Worm (Caenorhabditis elegans) whole organism, late embryonic: ENCODE results near the gene F58H1.8.
A peak's percentile ranks its signal among the peaks of the same experiment; 100 is the strongest.

Experiments
- K09A11.1 ChIP-seq: sonication (generic microtip); optimal IDR thresholded peaks from 2 replicates; lab custom pipeline; 2017; ENCODE audit warnings: antibody characterized with exemption, mild to moderate bottlenecking, missing genetic modification characterization, missing compliant biosample characterization; ENCODE audit not compliant: insufficient read depth
- Y22D7AL.16 ChIP-seq: sonication (generic microtip); optimal IDR thresholded peaks from 2 replicates; lab custom pipeline; 2016; ENCODE audit warnings: missing genetic modification characterization, missing compliant biosample characterization
- ama-1 ChIP-seq: fragments of 150-350 bp; optimal IDR thresholded peaks from 2 replicates; lab custom pipeline; 2014
- ceh-18 ChIP-seq: sonication (generic microtip); optimal IDR thresholded peaks from 2 replicates; lab custom pipeline; 2016; ENCODE audit warnings: missing genetic modification characterization, missing compliant biosample characterization
- ceh-24 ChIP-seq: sonication (generic microtip); optimal IDR thresholded peaks from 2 replicates; lab custom pipeline; 2016; ENCODE audit warnings: mild to moderate bottlenecking, missing genetic modification characterization, missing compliant biosample characterization
- ceh-30 ChIP-seq: fragments of 150-350 bp; optimal IDR thresholded peaks from 2 replicates; lab custom pipeline; 2014; ENCODE audit warnings: missing biosample characterization, missing genetic modification characterization
- ceh-31 ChIP-seq: sonication (generic microtip); optimal IDR thresholded peaks from 2 replicates; lab custom pipeline; 2016; ENCODE audit warnings: missing genetic modification characterization, missing compliant biosample characterization
- ceh-34 ChIP-seq: sonication (generic microtip); optimal IDR thresholded peaks from 2 replicates; lab custom pipeline; 2016; ENCODE audit warnings: mild to moderate bottlenecking, missing genetic modification characterization, missing compliant biosample characterization
- ceh-48 ChIP-seq: sonication (generic microtip); optimal IDR thresholded peaks from 2 replicates; lab custom pipeline; 2016; ENCODE audit warnings: missing genetic modification characterization, inconsistent platforms, missing compliant biosample characterization
- ceh-6 ChIP-seq: fragments of 200-800 bp; sonication (Bioruptor generic); optimal IDR thresholded peaks from 2 replicates; lab custom pipeline; 2018; ENCODE audit warnings: mild to moderate bottlenecking, missing genetic modification characterization, missing compliant biosample characterization
- ceh-9 ChIP-seq: sonication (generic microtip); optimal IDR thresholded peaks from 2 replicates; lab custom pipeline; 2016; ENCODE audit warnings: mild to moderate bottlenecking, missing genetic modification characterization, inconsistent platforms, missing compliant biosample characterization
- che-1 ChIP-seq: sonication (generic microtip); optimal IDR thresholded peaks from 2 replicates; lab custom pipeline; 2016; ENCODE audit warnings: mild to moderate bottlenecking, missing genetic modification characterization, missing compliant biosample characterization
- dmd-4 ChIP-seq: sonication (generic microtip); optimal IDR thresholded peaks from 2 replicates; lab custom pipeline; 2016; ENCODE audit warnings: borderline replicate concordance, missing genetic modification characterization, missing compliant biosample characterization
- elt-2 ChIP-seq: sonication (generic microtip); optimal IDR thresholded peaks from 2 replicates; lab custom pipeline; 2016; ENCODE audit warnings: missing genetic modification reagents, missing genetic modification characterization, missing compliant biosample characterization
- ets-4 ChIP-seq: sonication (generic microtip); optimal IDR thresholded peaks from 2 replicates; lab custom pipeline; 2016; ENCODE audit warnings: missing genetic modification characterization, missing compliant biosample characterization
- eyg-1 ChIP-seq: sonication (generic microtip); optimal IDR thresholded peaks from 2 replicates; lab custom pipeline; 2016; ENCODE audit warnings: missing genotype, missing genetic modification characterization, missing compliant biosample characterization
- fax-1 ChIP-seq: sonication (generic microtip); optimal IDR thresholded peaks from 2 replicates; lab custom pipeline; 2016; ENCODE audit warnings: missing genotype, missing genetic modification characterization, missing compliant biosample characterization
- fkh-6 ChIP-seq: sonication (generic microtip); optimal IDR thresholded peaks from 2 replicates; lab custom pipeline; 2016; ENCODE audit warnings: missing genetic modification characterization, missing compliant biosample characterization
- gmeb-2 ChIP-seq: sonication (generic microtip); optimal IDR thresholded peaks from 2 replicates; lab custom pipeline; 2016; ENCODE audit warnings: missing genetic modification characterization, inconsistent platforms, missing compliant biosample characterization
- hlh-15 ChIP-seq: sonication (generic microtip); optimal IDR thresholded peaks from 2 replicates; lab custom pipeline; 2016; ENCODE audit warnings: missing genetic modification characterization, missing compliant biosample characterization
- hlh-30 ChIP-seq: sonication (generic microtip); optimal IDR thresholded peaks from 2 replicates; lab custom pipeline; 2017; ENCODE audit warnings: antibody characterized with exemption, missing genetic modification characterization, missing compliant biosample characterization; ENCODE audit not compliant: insufficient read depth
- hlh-6 ChIP-seq: sonication (generic microtip); optimal IDR thresholded peaks from 2 replicates; lab custom pipeline; 2016; ENCODE audit warnings: missing genotype, missing genetic modification characterization, missing compliant biosample characterization
- hlh-8 ChIP-seq: sonication (generic microtip); optimal IDR thresholded peaks from 2 replicates; lab custom pipeline; 2016; ENCODE audit warnings: missing genotype, missing genetic modification characterization, missing compliant biosample characterization
- lin-11 ChIP-seq: fragments of 200-800 bp; sonication (Bioruptor generic); optimal IDR thresholded peaks from 2 replicates; lab custom pipeline; 2018; ENCODE audit warnings: mild to moderate bottlenecking, missing genetic modification characterization, missing compliant biosample characterization
- madf-2 ChIP-seq: sonication (generic microtip); optimal IDR thresholded peaks from 2 replicates; lab custom pipeline; 2017; ENCODE audit warnings: missing genetic modification characterization, missing compliant biosample characterization
- mec-3 ChIP-seq: sonication (generic microtip); optimal IDR thresholded peaks from 2 replicates; lab custom pipeline; 2016; ENCODE audit warnings: borderline replicate concordance, missing genetic modification characterization, missing compliant biosample characterization
- nfya-1 ChIP-seq: sonication (generic microtip); optimal IDR thresholded peaks from 2 replicates; lab custom pipeline; 2017; ENCODE audit warnings: missing genetic modification characterization, mild to moderate bottlenecking, missing compliant biosample characterization, antibody characterized with exemption, moderate library complexity
- nhr-11 ChIP-seq: fragments of 150-350 bp; optimal IDR thresholded peaks from 2 replicates; lab custom pipeline; 2014; ENCODE audit warnings: missing biosample characterization, missing genetic modification characterization
- nhr-232 ChIP-seq: sonication (generic microtip); optimal IDR thresholded peaks from 2 replicates; lab custom pipeline; 2016; ENCODE audit warnings: missing genetic modification characterization, missing compliant biosample characterization
- odd-2 ChIP-seq: sonication (generic microtip); optimal IDR thresholded peaks from 2 replicates; lab custom pipeline; 2017; ENCODE audit warnings: antibody characterized with exemption, mild to moderate bottlenecking, missing genetic modification characterization, missing compliant biosample characterization
- pat-9 ChIP-seq: fragments of 200-800 bp; sonication (Bioruptor generic); optimal IDR thresholded peaks from 2 replicates; lab custom pipeline; 2018; ENCODE audit warnings: mild to moderate bottlenecking, missing genetic modification characterization, moderate library complexity, missing compliant biosample characterization
- pha-2 ChIP-seq: sonication (generic microtip); optimal IDR thresholded peaks from 2 replicates; lab custom pipeline; 2017; ENCODE audit warnings: mild to moderate bottlenecking, missing genetic modification characterization, missing compliant biosample characterization
- pha-4 ChIP-seq: fragments of 150-350 bp; optimal IDR thresholded peaks from 2 replicates; lab custom pipeline; 2018; ENCODE audit warnings: missing biosample characterization, missing genetic modification reagents, missing genetic modification characterization
- pros-1 ChIP-seq: fragments of 150-350 bp; optimal IDR thresholded peaks from 2 replicates; lab custom pipeline; 2014; ENCODE audit warnings: missing biosample characterization, missing genetic modification reagents, missing genetic modification characterization
- rnt-1 ChIP-seq: sonication (generic microtip); optimal IDR thresholded peaks from 2 replicates; lab custom pipeline; 2016; ENCODE audit warnings: missing genetic modification characterization, missing compliant biosample characterization
- sdc-2 ChIP-seq: sonication (generic microtip); optimal IDR thresholded peaks from 2 replicates; lab custom pipeline; 2016; ENCODE audit warnings: missing genotype, missing genetic modification characterization, missing compliant biosample characterization
- sox-2 ChIP-seq: fragments of 200-800 bp; sonication (Bioruptor generic); IDR thresholded peaks from 2 replicates; pipeline ENCODE4 v1.3.6; 2022; ENCODE audit warnings: missing genetic modification reagents, missing genetic modification characterization, missing compliant biosample characterization
- sox-4 ChIP-seq: sonication (generic microtip); optimal IDR thresholded peaks from 2 replicates; lab custom pipeline; 2017; ENCODE audit warnings: mild to moderate bottlenecking, missing genetic modification characterization, inconsistent platforms, missing compliant biosample characterization
- tbx-7 ChIP-seq: sonication (generic microtip); optimal IDR thresholded peaks from 2 replicates; lab custom pipeline; 2016; ENCODE audit warnings: missing genotype, missing genetic modification characterization, missing compliant biosample characterization
- unc-55 ChIP-seq: sonication (generic microtip); optimal IDR thresholded peaks from 2 replicates; lab custom pipeline; 2017; ENCODE audit warnings: missing biosample characterization, missing genetic modification reagents, missing genetic modification characterization
- ztf-16 ChIP-seq: sonication (generic microtip); optimal IDR thresholded peaks from 2 replicates; lab custom pipeline; 2017; ENCODE audit warnings: missing genetic modification characterization, missing compliant biosample characterization

Gene F58H1.8

DNA sequence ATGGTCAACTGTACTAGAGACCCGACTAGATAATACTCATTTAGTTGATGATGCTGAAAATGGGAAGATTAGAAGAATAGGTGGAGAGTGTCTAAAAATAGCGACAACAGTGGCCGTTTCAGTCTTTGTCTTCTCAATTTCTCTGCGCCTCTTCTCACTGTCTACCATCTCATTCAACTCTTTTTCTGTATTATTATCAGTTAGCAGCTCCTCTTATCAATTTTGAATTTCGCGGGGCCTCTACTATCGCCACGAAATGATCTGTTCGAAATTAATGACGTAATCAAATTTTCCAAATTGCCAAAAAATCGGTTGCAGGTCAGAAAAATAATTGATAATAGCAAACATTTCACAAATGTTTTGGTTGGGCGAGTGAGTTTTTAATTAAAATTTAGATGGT lies 6.7 kb downstream of the F58H1.8 start (continued):
- TF ChIP-seq odd-2 (no peak), pat-9 (no peak), unc-55 (no peak), ceh-9 (tag; lab: Kevin White, UChicago) (no peak), elt-2 (peak; percentile 92), ama-1 (lab: Kevin White, UChicago) (no peak), ceh-31 (no peak)

DNA sequence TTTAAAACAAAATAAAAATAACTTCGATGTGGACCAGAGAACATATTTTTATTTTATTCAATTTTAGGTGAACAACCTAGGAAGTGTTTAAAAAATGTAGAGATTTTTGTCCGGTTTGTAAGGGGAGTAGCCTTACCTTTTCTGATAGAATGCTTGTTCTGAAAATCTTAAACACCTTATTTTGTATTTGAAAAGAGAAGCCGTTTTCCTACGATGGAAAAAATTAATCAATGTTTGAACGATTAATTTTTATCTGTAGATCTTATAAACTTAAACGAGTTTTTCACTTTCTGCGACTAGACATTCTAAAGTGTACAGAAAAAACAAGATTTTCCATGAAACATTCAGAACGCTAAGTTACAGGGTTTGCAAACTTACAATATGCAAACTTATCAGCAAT lies 7.4 kb downstream of the F58H1.8 start, which contains the start of gene F58H1.6:
TSS of gene F58H1.6 (plus strand) at position 301 of the 400 bp plus-strand sequence.
- TF ChIP-seq fax-1 (tag; lab: Kevin White, UChicago) (no peak), hlh-8 (tag; lab: Kevin White, UChicago) (no peak), ceh-48 (tag; lab: Kevin White, UChicago) (no peak), ets-4 (tag; lab: Kevin White, UChicago) (no peak)

DNA sequence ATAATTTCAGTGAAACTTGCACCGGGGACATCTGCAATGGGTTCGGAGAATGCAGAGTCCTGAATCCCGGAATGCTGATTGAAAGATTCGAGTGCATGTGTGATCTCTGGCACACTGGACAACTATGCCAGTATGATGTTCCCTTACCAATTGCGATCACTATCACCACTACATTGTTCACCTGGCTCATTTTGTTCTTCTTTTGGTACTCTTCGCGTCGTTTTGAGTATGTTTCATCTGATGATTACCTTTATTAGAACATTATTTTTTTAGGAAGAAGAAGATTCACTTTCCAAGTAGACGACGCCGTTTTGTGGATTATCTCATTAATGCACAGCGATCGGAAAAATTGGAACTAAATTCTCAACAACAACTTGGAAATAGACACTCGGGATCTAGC lies 8.8 kb downstream of the F58H1.8 start:
- TF ChIP-seq gmeb-2 (tag; lab: Kevin White, UChicago) (no peak), odd-2 (no peak), hlh-30 (no peak), rnt-1 (tag; lab: Kevin White, UChicago) (no peak), pros-1 (tag; lab: Kevin White, UChicago) (no peak), hlh-8 (tag; lab: Kevin White, UChicago) (no peak), sox-4 (tag; lab: Kevin White, UChicago) (no peak), dmd-4 (tag; lab: Kevin White, UChicago) (no peak), pha-4 (no peak), hlh-15 (tag; lab: Kevin White, UChicago) (no peak), ceh-6 (GFP tag; lab: Kevin White, UChicago) (no peak), pha-2 (tag; lab: Kevin White, UChicago) (no peak), Y22D7AL.16 (tag; lab: Kevin White, UChicago) (no peak), ceh-34 (tag; lab: Kevin White, UChicago) (no peak), ceh-24 (tag; lab: Kevin White, UChicago) (no peak), K09A11.1 (no peak), sox-2 (GFP tag; lab: Robert Waterston, UW) (no peak), sdc-2 (tag; lab: Kevin White, UChicago) (no peak)
- TF ChIP-seq, all 69 proteins: peak for 0

DNA sequence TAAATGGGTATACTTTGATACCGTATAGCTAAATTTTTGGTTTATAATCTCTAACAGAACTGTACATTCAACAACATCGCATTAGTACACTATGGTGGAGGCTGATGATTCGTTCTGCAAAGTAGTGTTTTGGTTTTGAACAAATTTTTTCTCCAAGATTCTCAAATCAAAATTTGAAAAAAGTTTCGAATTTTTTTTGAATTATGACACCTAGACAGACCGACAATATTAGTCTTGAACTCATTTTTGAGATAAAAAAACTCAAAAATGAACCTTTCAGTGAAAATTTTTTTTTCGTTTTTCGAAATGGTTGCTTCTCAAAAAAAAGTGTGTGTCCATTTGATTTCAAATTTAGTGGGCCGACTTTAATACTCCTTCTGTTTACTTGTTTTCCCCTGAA lies 10.5 kb downstream of the F58H1.8 start:
- TF ChIP-seq sox-4 (tag; lab: Kevin White, UChicago) (no peak), ceh-18 (tag; lab: Kevin White, UChicago) (no peak), unc-55 (no peak), fkh-6 (tag; lab: Kevin White, UChicago) (no peak), tbx-7 (no peak), madf-2 (tag; lab: Kevin White, UChicago) (no peak), gmeb-2 (tag; lab: Kevin White, UChicago) (no peak), lin-11 (tag; lab: Kevin White, UChicago) (no peak), ztf-16 (tag; lab: Kevin White, UChicago) (no peak), eyg-1 (tag; lab: Kevin White, UChicago) (no peak), che-1 (tag; lab: Kevin White, UChicago) (no peak), mec-3 (tag; lab: Kevin White, UChicago) (no peak), nhr-232 (tag; lab: Kevin White, UChicago) (no peak), nhr-11 (no peak), hlh-6 (no peak), nfya-1 (tag; lab: Kevin White, UChicago) (no peak), fax-1 (tag; lab: Kevin White, UChicago) (no peak), ceh-30 (no peak)
